Fruit fly (Drosophila melanogaster): ENCODE measurements around the gene norpA.

DNA sequence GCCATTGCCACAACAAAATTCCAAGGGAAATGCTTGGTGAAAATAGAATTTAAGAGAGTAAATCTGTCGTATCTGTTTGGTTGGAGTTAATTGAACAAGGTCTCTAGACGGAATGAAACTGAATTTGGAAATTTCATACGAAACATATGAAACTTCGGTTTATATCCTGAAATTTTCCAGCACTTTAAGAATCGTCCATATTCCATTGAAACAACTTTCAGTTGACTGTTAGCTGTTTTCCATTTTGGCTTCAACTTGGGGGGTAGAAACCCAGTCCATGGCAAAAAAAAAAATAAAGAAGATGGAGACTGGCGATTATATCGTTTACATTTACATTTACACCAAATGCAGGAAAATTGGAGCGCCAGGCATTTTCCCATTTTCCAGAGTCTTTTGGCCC lies 10.7 kb upstream of the norpA start, which contains the start of gene CG15579:
- TF ChIP-seq CG4617 (GFP tag; optimal IDR thresholded peaks at IDR 0.05; ENCODE audit: borderline replicate concordance) (no peak), CG34224 (GFP tag; IDR thresholded peaks at IDR 0.05; ENCODE audit: partially characterized antibody) (no peak), cas (GFP tag; IDR thresholded peaks at IDR 0.05) (no peak), yki (optimal IDR thresholded peaks at IDR 0.05) (no peak), CG13123 (GFP tag; optimal IDR thresholded peaks at IDR 0.05) (no peak), CG2116 (GFP tag; optimal IDR thresholded peaks at IDR 0.05) (no peak), Abd-B (GFP tag; optimal IDR thresholded peaks at IDR 0.05) (no peak)

Data from whole organism, embryonic.